Fruit fly (Drosophila melanogaster): Measurements from ENCODE around the gene CG43658.

CG43658 gene

DNA sequence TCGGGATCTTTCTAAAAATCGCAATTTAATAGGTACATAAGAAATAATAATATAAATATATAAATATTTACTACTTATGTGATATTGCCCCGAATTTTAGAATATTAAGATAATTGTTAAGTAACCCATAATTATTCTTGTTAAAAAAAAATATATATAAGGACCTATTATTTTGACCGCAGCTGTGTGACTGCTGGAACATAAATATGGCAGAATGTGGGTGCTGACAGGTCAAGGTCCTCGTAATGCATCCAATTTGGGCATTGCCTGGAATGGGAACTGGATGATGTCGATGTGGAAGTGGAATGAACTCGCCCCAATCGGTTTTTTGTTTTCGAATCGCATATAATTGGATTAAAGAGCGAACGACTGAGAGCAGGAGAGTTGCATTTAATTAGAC is 16.4 kb upstream of the CG43658 start:
- TF ChIP-seq CG8159 (tag; optimal IDR thresholded peaks at IDR 0.05): peak; percentile 4
- TF ChIP-seq CG14655 (GFP tag; optimal IDR thresholded peaks at IDR 0.05): peak; percentile 8
- peak; percentile 86 for TF ChIP-seq EcR (GFP tag; optimal IDR thresholded peaks at IDR 0.05)
- TF ChIP-seq gl (tag; optimal IDR thresholded peaks at IDR 0.05): no peak

DNA sequence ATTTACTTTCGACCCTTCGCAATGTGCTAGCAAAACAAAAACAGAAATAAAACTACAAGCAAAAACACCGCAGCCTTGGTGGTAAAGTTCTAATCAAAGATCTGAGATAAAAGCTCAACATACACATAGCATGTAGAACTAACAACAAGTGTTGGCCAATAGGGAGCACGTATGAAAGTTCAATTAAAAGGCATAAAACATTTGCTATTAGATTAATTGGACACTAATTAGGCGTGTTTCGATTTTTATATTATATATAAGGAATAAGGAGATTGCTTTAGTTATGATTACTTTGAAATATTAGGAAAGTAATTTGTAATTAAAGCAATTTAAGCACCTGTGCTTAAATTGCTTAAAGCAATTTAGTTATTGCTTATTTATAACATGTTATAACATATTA is 15.6 kb upstream of the CG43658 start:
- TF ChIP-seq CG8159 (tag; optimal IDR thresholded peaks at IDR 0.05) (no peak), CG17806 (tag; optimal IDR thresholded peaks at IDR 0.05) (no peak), Pif1B (GFP tag; optimal IDR thresholded peaks at IDR 0.05) (no peak), CG15710 (tag; optimal IDR thresholded peaks at IDR 0.05) (no peak), Pif1A (GFP tag; optimal IDR thresholded peaks at IDR 0.05) (no peak), CG9948 (tag; optimal IDR thresholded peaks at IDR 0.05) (no peak), D1 (tag; optimal IDR thresholded peaks at IDR 0.05) (no peak), CG13204 (GFP tag; optimal IDR thresholded peaks at IDR 0.05) (no peak), fd96Ca (GFP tag; IDR thresholded peaks at IDR 0.05) (no peak), Ets98B (GFP tag; IDR thresholded peaks at IDR 0.05) (no peak), rn (GFP tag; IDR thresholded peaks at IDR 0.05) (no peak), CG8301 (tag; optimal IDR thresholded peaks at IDR 0.05) (no peak), EcR (GFP tag; optimal IDR thresholded peaks at IDR 0.05) (no peak), CG4496 (GFP tag; IDR thresholded peaks at IDR 0.05) (no peak), gl (tag; optimal IDR thresholded peaks at IDR 0.05) (no peak)

DNA sequence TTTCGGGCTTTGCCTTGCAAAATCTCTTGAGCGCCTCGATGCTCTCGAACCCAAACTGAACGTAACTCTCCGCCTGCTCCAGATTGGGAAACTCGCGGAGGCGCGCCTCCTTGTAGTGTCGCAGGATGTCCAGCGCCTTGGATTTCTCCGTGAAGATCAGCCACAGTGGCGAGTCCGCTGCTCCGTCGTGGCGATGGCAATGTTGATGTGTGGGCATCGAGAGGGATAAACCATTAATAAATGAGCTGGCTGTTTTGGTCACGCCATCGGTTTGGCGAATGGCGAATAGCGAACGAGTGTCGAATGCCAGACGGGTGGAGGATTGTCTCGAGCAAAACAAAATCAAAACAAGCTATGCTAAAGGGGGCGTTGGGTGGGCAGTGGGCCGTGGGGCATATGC is 14.9 kb upstream of the CG43658 start:
- TF ChIP-seq EcR (GFP tag; optimal IDR thresholded peaks at IDR 0.05) (no peak), CG34367 (tag; optimal IDR thresholded peaks at IDR 0.05) (no peak), CG4496 (GFP tag; IDR thresholded peaks at IDR 0.05) (0 out of 3 replicates have a peak, but pooled peaks have one; percentile 26)

DNA sequence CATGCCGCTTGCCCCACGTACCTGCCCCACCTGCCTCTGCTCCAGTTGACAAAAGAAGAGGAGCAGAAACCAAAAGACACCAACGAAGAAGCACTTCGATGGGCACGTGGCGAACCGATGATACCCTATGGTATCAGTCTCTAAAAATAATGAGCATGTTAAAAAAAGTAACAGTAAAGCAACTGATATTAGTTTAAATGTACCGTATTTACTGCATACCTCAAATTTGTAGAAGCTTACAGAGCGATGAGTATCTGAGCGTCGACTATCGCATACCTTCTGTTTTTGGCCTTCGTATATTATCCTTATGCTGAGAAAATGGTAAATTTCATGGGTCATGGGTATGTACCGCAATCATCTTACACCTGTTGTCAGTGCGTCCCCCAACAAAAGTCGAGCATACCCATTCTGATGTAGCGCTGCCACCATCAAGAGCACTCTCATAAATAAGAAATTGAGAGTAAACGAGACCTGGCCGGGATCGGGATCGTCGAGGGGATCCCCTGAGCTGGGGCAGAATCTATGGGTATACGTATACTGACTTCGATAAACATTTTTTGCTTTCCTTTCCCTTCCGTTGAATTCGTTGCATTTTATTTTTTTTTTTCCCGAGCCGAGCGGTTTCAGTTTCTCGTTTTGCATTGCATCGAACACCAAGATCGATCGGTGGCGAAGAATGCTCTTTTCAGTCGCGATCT is 10.1 kb upstream of the CG43658 start:
- TF ChIP-seq D1 (tag; optimal IDR thresholded peaks at IDR 0.05) (no peak), CG12605 (GFP tag; IDR thresholded peaks at IDR 0.05) (no peak), CG32121 (GFP tag; IDR thresholded peaks at IDR 0.05) (no peak), fd96Ca (GFP tag; IDR thresholded peaks at IDR 0.05) (no peak), CG8301 (tag; optimal IDR thresholded peaks at IDR 0.05) (peak; percentile 40), Pif1A (GFP tag; optimal IDR thresholded peaks at IDR 0.05) (peak; percentile 55), CG34367 (tag; optimal IDR thresholded peaks at IDR 0.05) (peak; percentile 25), CG15710 (tag; optimal IDR thresholded peaks at IDR 0.05) (peak; percentile 42), CG14655 (GFP tag; optimal IDR thresholded peaks at IDR 0.05) (peak; percentile 65), CG8159 (tag; optimal IDR thresholded peaks at IDR 0.05) (peak; percentile 39), CG9948 (tag; optimal IDR thresholded peaks at IDR 0.05) (peak; percentile 48), gl (tag; optimal IDR thresholded peaks at IDR 0.05) (peak; percentile 35), Ets98B (GFP tag; IDR thresholded peaks at IDR 0.05) (0 out of 2 replicates have a peak, but pooled peaks have one; percentile 10), CG17806 (tag; optimal IDR thresholded peaks at IDR 0.05) (peak; percentile 10), CG13204 (GFP tag; optimal IDR thresholded peaks at IDR 0.05) (peak; percentile 0), Pif1B (GFP tag; optimal IDR thresholded peaks at IDR 0.05) (peak; percentile 59), CG10348 (GFP tag; IDR thresholded peaks at IDR 0.05) (no peak), CG4496 (GFP tag; IDR thresholded peaks at IDR 0.05) (no peak), Snoo (tag; optimal IDR thresholded peaks at IDR 0.05) (peak; percentile 63), EcR (GFP tag; optimal IDR thresholded peaks at IDR 0.05) (no peak)

DNA sequence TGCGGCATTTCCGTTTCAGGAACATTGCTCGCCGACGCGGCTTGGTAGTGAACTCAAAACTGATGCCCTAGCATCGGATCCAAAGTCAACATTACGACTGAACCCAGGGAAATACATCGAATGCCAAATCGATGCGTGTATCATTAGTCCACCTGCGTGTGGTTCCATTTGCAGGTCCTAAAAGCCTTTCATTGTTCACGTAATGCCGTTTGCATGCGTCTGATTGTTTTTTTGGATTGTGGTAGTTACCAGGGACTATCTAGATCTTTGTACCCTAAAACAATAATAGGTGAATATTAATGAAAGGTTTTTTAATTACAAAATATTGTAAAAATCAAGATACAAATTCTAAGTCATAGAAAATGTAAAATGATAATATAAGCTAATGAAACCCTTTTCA is 8.1 kb upstream of the CG43658 start, which contains the start of gene ppk23:
Gene ppk23 (minus strand): TSS at position 101 of the 400 bp plus-strand sequence.
- TF ChIP-seq CG4496 (GFP tag; IDR thresholded peaks at IDR 0.05): no peak
- no peak for TF ChIP-seq CG8301 (tag; optimal IDR thresholded peaks at IDR 0.05)

DNA sequence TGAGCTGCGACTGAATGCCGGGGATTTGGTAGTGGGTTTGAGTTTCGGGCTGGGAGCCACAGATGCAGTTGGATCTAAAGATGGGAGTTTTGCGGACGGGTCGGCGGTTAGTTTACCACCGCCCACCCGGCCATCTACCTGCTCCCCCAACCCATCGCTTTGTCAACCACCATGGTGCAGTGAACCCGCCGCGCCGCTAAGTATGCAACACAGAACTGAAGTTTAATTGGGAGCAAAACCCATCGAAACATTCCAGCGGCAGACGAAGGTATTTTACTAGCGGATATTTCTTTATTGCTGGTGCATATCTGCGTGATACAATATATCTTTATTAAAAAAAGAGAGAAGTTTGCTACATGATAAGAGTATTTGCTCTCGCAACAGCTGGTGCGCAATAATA is 5.1 kb upstream of the CG43658 start:
- TF ChIP-seq CG8301 (tag; optimal IDR thresholded peaks at IDR 0.05) (no peak), EcR (GFP tag; optimal IDR thresholded peaks at IDR 0.05) (peak; percentile 82), CG15710 (tag; optimal IDR thresholded peaks at IDR 0.05) (no peak)

DNA sequence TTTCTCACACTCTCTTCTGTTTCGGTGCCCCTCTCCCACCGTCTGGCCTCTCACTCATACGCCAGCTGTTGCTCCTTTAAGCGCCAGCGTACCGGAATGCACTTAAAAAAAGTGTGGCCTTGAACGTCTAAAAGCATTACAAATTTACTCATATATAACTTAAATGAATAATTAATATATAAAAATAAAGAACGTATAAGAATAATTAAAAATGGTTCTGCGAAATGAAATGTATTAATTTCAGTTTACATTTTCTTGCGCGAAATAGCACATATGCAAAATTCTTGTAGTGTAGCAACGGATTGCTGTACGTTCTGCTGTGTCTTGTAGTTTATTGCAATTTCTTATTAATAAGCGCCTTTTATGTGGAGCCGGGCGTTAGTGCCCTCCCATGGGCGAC is 1.6 kb upstream of the CG43658 start:
- TF ChIP-seq D1 (tag; optimal IDR thresholded peaks at IDR 0.05): peak; percentile 83
- TF ChIP-seq Pif1A (GFP tag; optimal IDR thresholded peaks at IDR 0.05): peak; percentile 67
- no peak for TF ChIP-seq CG10348 (GFP tag; IDR thresholded peaks at IDR 0.05)
- peak; percentile 38; the same call in 1 of the 2 replicates for TF ChIP-seq CG12605 (GFP tag; IDR thresholded peaks at IDR 0.05)
- TF ChIP-seq fd96Ca (GFP tag; IDR thresholded peaks at IDR 0.05): 0 out of 3 replicates have a peak, but pooled peaks have one; percentile 42
- peak; percentile 85 for TF ChIP-seq CG8159 (tag; optimal IDR thresholded peaks at IDR 0.05)
- TF ChIP-seq gl (tag; optimal IDR thresholded peaks at IDR 0.05): peak; percentile 20
- peak; percentile 62 for TF ChIP-seq Snoo (tag; optimal IDR thresholded peaks at IDR 0.05)
- peak; percentile 37 for TF ChIP-seq Ets98B (GFP tag; IDR thresholded peaks at IDR 0.05)
- peak; percentile 50; the same call in 1 of the 3 replicates for TF ChIP-seq CG4496 (GFP tag; IDR thresholded peaks at IDR 0.05)
- peak; percentile 88 for TF ChIP-seq CG14655 (GFP tag; optimal IDR thresholded peaks at IDR 0.05)
- TF ChIP-seq CG17806 (tag; optimal IDR thresholded peaks at IDR 0.05): peak; percentile 85
- no peak for TF ChIP-seq CG32121 (GFP tag; IDR thresholded peaks at IDR 0.05)
- TF ChIP-seq CG34367 (tag; optimal IDR thresholded peaks at IDR 0.05): peak; percentile 72
- no peak for TF ChIP-seq EcR (GFP tag; optimal IDR thresholded peaks at IDR 0.05)
- peak; percentile 77 for TF ChIP-seq CG15710 (tag; optimal IDR thresholded peaks at IDR 0.05)
- TF ChIP-seq CG9948 (tag; optimal IDR thresholded peaks at IDR 0.05): peak; percentile 84
- peak; percentile 78 for TF ChIP-seq CG8301 (tag; optimal IDR thresholded peaks at IDR 0.05)
- TF ChIP-seq Pif1B (GFP tag; optimal IDR thresholded peaks at IDR 0.05): peak; percentile 80
- peak; percentile 63 for TF ChIP-seq CG13204 (GFP tag; optimal IDR thresholded peaks at IDR 0.05)
- TF ChIP-seq rn (GFP tag; IDR thresholded peaks at IDR 0.05): no peak
